Worm (Caenorhabditis elegans): ENCODE results near the gene pcyt-1.
A peak's percentile ranks its signal among the peaks of the same experiment; 100 is the strongest.

Gene pcyt-1

DNA sequence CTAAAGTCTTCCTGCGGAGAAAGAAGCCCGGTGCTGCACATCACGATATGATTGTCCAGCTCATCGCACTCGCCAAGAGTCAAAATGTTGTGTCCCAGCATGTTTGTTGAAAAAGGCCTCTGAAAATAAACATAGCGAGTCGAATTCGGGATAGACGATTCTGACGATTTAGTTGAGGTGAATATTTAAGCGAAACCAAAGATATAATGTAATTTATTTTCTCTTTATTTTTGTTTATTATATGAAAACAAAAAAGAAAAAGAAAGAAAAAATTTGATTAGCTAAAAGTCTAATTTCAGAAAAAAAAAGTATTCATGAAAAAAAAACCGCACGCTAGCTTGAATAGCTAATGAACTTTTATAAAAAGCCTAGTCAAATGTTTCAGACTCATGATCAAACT lies 39.5 kb upstream of the pcyt-1 start, which contains the start of gene ceh-14:
Gene ceh-14, minus strand, starts transcription at position 101 of the 400 bp plus-strand sequence.
- TF ChIP-seq F23B12.7 (tag; optimal IDR thresholded peaks at IDR 0.05; ENCODE audit: insufficient read depth): no peak
- TF ChIP-seq aptf-3 (GFP tag; IDR thresholded peaks at IDR 0.05): no peak
- TF ChIP-seq aptf-2 (GFP tag; conservative IDR thresholded peaks at IDR 0.05): no peak
- TF ChIP-seq rec-8 (tag; optimal IDR thresholded peaks at IDR 0.05): no peak
- no peak for TF ChIP-seq fkh-3 (tag; optimal IDR thresholded peaks at IDR 0.05)
- no peak for TF ChIP-seq ztf-25 (GFP tag; IDR thresholded peaks at IDR 0.05)
- TF ChIP-seq lir-1 (GFP tag; conservative IDR thresholded peaks at IDR 0.05): no peak

DNA sequence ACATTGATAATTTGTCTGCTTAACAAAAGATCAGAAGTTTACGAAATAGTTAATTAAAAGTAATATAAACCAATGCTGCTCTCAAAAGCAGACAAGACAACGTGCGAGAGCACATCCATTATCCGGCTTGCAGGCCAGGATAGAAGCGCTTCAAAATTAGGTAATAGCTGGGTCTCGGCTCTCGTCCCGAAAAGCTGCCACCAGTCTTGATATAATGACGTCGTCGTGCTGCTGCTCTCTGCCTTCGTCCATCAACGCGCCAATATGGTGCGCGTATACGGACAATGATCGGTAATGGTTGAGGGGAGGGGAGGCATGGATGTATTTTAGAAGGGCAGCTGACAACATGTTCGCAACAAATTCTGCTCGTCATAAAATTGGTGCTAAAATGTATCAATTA lies 37.7 kb upstream of the pcyt-1 start:
- TF ChIP-seq Y67H2A.10 (GFP tag; conservative IDR thresholded peaks at IDR 0.05): no peak
- 0 out of 2 replicates have a peak, but pooled peaks have one; percentile 23 for TF ChIP-seq zfh-2 (GFP tag; conservative IDR thresholded peaks at IDR 0.05)

DNA sequence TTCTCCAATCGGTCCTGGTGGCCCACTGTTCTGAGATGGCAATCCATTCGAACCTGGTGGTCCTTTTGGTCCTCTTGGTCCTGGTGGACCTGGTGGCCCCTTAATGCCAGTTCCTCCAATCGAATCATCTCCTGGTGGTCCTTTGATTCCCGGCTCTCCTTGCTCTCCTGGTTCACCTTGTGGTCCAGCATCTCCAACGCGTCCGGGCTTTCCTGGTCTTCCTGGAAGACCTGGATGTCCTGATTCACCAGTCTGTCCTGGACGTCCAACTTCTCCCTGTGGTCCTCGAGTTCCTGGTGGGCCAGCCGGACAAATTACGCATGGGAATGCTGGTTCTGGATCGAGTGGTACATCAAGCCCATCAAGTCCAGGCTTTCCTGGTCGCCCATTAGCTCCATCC lies 35.3 kb upstream of the pcyt-1 start:
- no peak for TF ChIP-seq lsy-27 (tag; optimal IDR thresholded peaks at IDR 0.05; ENCODE audit: borderline replicate concordance, insufficient read depth)
- TF ChIP-seq hmg-20 (GFP tag; IDR thresholded peaks at IDR 0.05): no peak
- TF ChIP-seq ztf-6 (GFP tag; IDR thresholded peaks at IDR 0.05): no peak
- no peak for TF ChIP-seq tbp1 (GFP tag; optimal IDR thresholded peaks at IDR 0.05)
- TF ChIP-seq egl-44 (GFP tag; IDR thresholded peaks at IDR 0.05): no peak
- no peak for TF ChIP-seq him-1 (tag; optimal IDR thresholded peaks at IDR 0.05)
- TF ChIP-seq B0336.3 (GFP tag; IDR thresholded peaks at IDR 0.05): no peak
- TF ChIP-seq ztf-3 (GFP tag; optimal IDR thresholded peaks at IDR 0.05): no peak
- TF ChIP-seq F52B5.7 (tag; optimal IDR thresholded peaks at IDR 0.05): no peak
- TF ChIP-seq egrh-3 (GFP tag; IDR thresholded peaks at IDR 0.05): 0 out of 2 replicates have a peak, but pooled peaks have one; percentile 2
- no peak for TF ChIP-seq cebp-1 (GFP tag; IDR thresholded peaks at IDR 0.05)
- no peak for TF ChIP-seq cebp-1 (tag; optimal IDR thresholded peaks at IDR 0.05)
- peak; percentile 82 for TF ChIP-seq zfh-2 (GFP tag; conservative IDR thresholded peaks at IDR 0.05)

DNA sequence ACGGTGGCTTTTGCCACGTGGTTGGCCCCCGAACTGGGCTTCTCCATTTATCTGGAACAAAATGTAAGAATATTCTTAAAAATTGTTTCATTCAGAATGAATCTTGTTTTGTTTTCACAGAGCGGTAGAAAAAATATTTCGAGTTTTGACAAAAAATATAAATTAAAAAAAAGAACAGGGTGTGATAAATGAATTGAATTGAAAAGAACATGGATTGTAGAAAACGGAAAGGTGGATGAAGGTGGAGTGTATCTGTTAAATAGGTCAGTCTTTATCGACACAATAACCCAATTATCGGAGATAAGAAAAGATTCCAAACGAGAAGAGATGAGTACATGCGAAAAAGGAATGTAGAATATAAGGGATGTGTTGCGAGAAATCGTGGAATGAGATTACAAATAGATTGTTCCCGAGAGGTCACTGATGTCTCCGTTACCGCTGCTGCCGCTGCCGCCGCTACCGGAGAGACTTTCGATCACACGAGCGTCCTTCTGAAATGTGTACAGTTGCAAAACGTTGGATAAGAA lies 34.4 kb upstream of the pcyt-1 start, which contains the start of gene dpy-7:
Gene dpy-7, minus strand, starts transcription at position 51 of the 527 bp plus-strand sequence.
- TF ChIP-seq ceh-27 (GFP tag; optimal IDR thresholded peaks at IDR 0.05) (no peak), F22D6.2 (tag; optimal IDR thresholded peaks at IDR 0.05) (no peak), mcd-1 (GFP tag; IDR thresholded peaks at IDR 0.05) (no peak), ccch-3 (GFP tag; optimal IDR thresholded peaks at IDR 0.05) (no peak), mes-4 (tag; optimal IDR thresholded peaks at IDR 0.05) (no peak), aptf-2 (GFP tag; conservative IDR thresholded peaks at IDR 0.05) (no peak)

DNA sequence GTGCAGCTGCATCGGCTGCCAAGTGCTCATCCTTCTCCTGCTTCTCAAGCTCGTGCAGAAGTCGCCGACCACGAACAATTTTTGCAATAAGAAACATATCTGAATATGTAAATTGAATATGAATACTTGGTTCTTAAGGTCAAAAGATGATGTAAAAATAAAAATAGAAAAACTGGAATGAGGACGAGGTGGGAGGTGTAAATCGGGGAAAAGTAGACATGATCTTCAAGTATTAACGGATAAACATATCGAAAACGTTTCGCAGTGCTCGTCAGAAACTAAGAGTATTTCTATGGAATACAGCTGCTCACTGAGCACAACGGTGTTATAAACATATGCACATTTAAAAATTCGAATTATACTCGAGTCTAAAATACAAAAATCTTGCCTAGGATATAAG lies 32.1 kb upstream of the pcyt-1 start, which contains the start of gene glb-16:
Gene glb-16, minus strand, starts transcription at position 101 of the 400 bp plus-strand sequence.
- no peak for TF ChIP-seq him-1 (tag; optimal IDR thresholded peaks at IDR 0.05)
- no peak for TF ChIP-seq F10E7.11 (tag; optimal IDR thresholded peaks at IDR 0.05)
- no peak for TF ChIP-seq B0019.2 (GFP tag; conservative IDR thresholded peaks at IDR 0.05)
- TF ChIP-seq mes-4 (tag; optimal IDR thresholded peaks at IDR 0.05): no peak
- no peak for TF ChIP-seq ztf-26 (tag; optimal IDR thresholded peaks at IDR 0.05)
- TF ChIP-seq dpff-1 (tag; optimal IDR thresholded peaks at IDR 0.05): no peak
- no peak for TF ChIP-seq F52B5.7 (tag; optimal IDR thresholded peaks at IDR 0.05)
- TF ChIP-seq lag-1 (GFP tag; IDR thresholded peaks at IDR 0.05): no peak
- TF ChIP-seq C06A6.2 (GFP tag; conservative IDR thresholded peaks at IDR 0.05): no peak
- TF ChIP-seq B0261.1 (tag; optimal IDR thresholded peaks at IDR 0.05): no peak
- TF ChIP-seq T07F8.4 (tag; optimal IDR thresholded peaks at IDR 0.05): no peak
- TF ChIP-seq ztf-28 (GFP tag; IDR thresholded peaks at IDR 0.05): no peak
- no peak for TF ChIP-seq mxl-1 (tag; optimal IDR thresholded peaks at IDR 0.05)
- no peak for TF ChIP-seq ceh-58 (GFP tag; IDR thresholded peaks at IDR 0.05)
- no peak for TF ChIP-seq ztf-25 (GFP tag; IDR thresholded peaks at IDR 0.05)
- TF ChIP-seq cebp-1 (GFP tag; IDR thresholded peaks at IDR 0.05): no peak
- no peak for TF ChIP-seq cebp-1 (tag; optimal IDR thresholded peaks at IDR 0.05)
- TF ChIP-seq lin-54 (GFP tag; optimal IDR thresholded peaks at IDR 0.05): no peak

Measured in whole organism, young adult.